Worm (Caenorhabditis elegans): ENCODE data around the gene raga-1.
A peak's percentile ranks its signal among the peaks of the same experiment; 100 is the strongest.

raga-1 gene

DNA sequence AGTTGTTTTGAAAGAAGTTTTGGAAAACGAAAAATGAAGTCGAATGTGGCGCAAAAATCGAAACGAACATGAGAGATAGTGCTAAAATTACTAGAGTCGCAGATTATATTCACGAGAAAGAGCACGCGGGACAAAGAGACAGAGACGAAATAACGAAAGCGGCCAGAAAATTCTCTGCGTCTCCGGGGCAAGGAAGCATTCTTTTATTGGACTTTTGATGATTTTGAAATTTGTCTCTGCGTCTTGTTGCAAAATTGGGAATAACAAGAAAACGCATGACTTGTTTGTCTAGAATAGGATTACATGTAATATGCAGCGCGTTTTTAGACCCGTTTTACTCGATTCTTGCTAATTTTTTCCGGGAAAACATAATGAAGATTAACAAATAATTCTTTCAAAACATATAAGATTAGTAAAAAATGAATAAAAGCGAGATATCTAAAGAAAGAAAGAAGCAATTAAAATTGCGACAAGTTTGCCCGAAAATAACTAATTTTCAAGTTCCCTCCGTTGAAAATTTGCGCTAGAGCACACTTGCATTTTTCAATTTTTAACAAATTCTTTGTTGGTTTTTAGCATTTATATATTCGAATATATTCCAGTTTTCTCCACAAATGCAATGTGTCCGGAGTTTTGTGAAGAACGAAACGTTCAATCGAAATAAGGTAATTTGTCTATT is 46.9 kb downstream of the raga-1 start, which contains the start of the genes B0491.6 and pigm-1:
B0491.6 (minus strand) TSS at position 466 of the 679 bp plus-strand sequence.
pigm-1 (plus strand) TSS at position 568 of the 679 bp plus-strand sequence.
- TF ChIP-seq ztf-26 (tag; optimal IDR thresholded peaks at IDR 0.05) (no peak), F57C9.4 (tag; optimal IDR thresholded peaks at IDR 0.05) (no peak), Y53F4B.3 (GFP tag; IDR thresholded peaks at IDR 0.05) (no peak), athp-1 (tag; optimal IDR thresholded peaks at IDR 0.05) (no peak), F49E8.2 (tag; optimal IDR thresholded peaks at IDR 0.05; ENCODE audit: insufficient read depth) (no peak), tbp1 (GFP tag; optimal IDR thresholded peaks at IDR 0.05) (peak; percentile 30), him-1 (tag; optimal IDR thresholded peaks at IDR 0.05) (no peak), rpc-1 (optimal IDR thresholded peaks at IDR 0.05) (no peak), rpc-1 (tag; optimal IDR thresholded peaks at IDR 0.05) (no peak), pbrm-1 (GFP tag; IDR thresholded peaks at IDR 0.05) (0 out of 2 replicates have a peak, but pooled peaks have one; percentile 16), B0035.1 (tag; optimal IDR thresholded peaks at IDR 0.05) (no peak), hmg-1.2 (GFP tag; IDR thresholded peaks at IDR 0.05) (peak; percentile 94), ceh-27 (GFP tag; optimal IDR thresholded peaks at IDR 0.05) (peak; percentile 16), lin-35 (GFP tag; optimal IDR thresholded peaks at IDR 0.05) (peak in 2 of 3 experiments; percentile 38 to 63), cebp-1 (GFP tag; IDR thresholded peaks at IDR 0.05) (peak; percentile 62; the same call in 1 of the 2 replicates), cebp-1 (tag; optimal IDR thresholded peaks at IDR 0.05) (peak; percentile 91), snpc-4 (GFP tag; optimal IDR thresholded peaks at IDR 0.05) (peak; percentile 12), snpc-4 (tag; optimal IDR thresholded peaks at IDR 0.05) (peak in 3 of 4 experiments; percentile 19 to 53 (median 50)), Y56A3A.18 (GFP tag; IDR thresholded peaks at IDR 0.05) (no peak), T07F8.4 (tag; optimal IDR thresholded peaks at IDR 0.05) (no peak), ceh-100 (GFP tag; IDR thresholded peaks at IDR 0.05) (no peak), repo-1 (tag; optimal IDR thresholded peaks at IDR 0.05) (no peak), efl-1 (GFP tag; optimal IDR thresholded peaks at IDR 0.05) (peak; percentile 72), T26A5.8 (tag; optimal IDR thresholded peaks at IDR 0.05) (no peak), sptf-2 (GFP tag; optimal IDR thresholded peaks at IDR 0.05) (no peak), ceh-58 (GFP tag; IDR thresholded peaks at IDR 0.05) (no peak), dpff-1 (tag; optimal IDR thresholded peaks at IDR 0.05) (no peak), dpl-1 (GFP tag; optimal IDR thresholded peaks at IDR 0.05) (no peak), ztf-18 (tag; optimal IDR thresholded peaks at IDR 0.05) (peak; percentile 77), lag-1 (GFP tag; IDR thresholded peaks at IDR 0.05) (no peak), hrde-1 (tag; optimal IDR thresholded peaks at IDR 0.05; ENCODE audit: borderline replicate concordance) (no peak), ZK185.1 (tag; optimal IDR thresholded peaks at IDR 0.05; ENCODE audit: poor library complexity, severe bottlenecking) (peak; percentile 22), hmg-20 (GFP tag; IDR thresholded peaks at IDR 0.05) (no peak), Y53G8AR.9 (GFP tag; conservative IDR thresholded peaks at IDR 0.05) (no peak), F37B4.10 (GFP tag; IDR thresholded peaks at IDR 0.05) (no peak), nhr-90 (tag; optimal IDR thresholded peaks at IDR 0.05) (no peak), aptf-3 (GFP tag; IDR thresholded peaks at IDR 0.05) (no peak), Y67H2A.10 (GFP tag; conservative IDR thresholded peaks at IDR 0.05) (no peak), madf-10 (tag; optimal IDR thresholded peaks at IDR 0.05) (peak; percentile 6), ztf-6 (GFP tag; IDR thresholded peaks at IDR 0.05) (no peak), ama-1 (optimal IDR thresholded peaks at IDR 0.05) (no peak), ama-1 (GFP tag; optimal IDR thresholded peaks at IDR 0.05) (no peak), lir-1 (GFP tag; conservative IDR thresholded peaks at IDR 0.05) (0 out of 2 replicates have a peak, but pooled peaks have one; percentile 10), nfya-1 (tag; optimal IDR thresholded peaks at IDR 0.05; ENCODE audit: borderline replicate concordance, insufficient read depth) (no peak), ceh-40 (GFP tag; IDR thresholded peaks at IDR 0.05) (no peak), cebp-2 (GFP tag; IDR thresholded peaks at IDR 0.05) (no peak), zfh-2 (GFP tag; conservative IDR thresholded peaks at IDR 0.05) (no peak; the same call in 1 of the 2 replicates), nfya-2 (GFP tag; IDR thresholded peaks at IDR 0.05) (no peak), hlh-12 (tag; optimal IDR thresholded peaks at IDR 0.05) (no peak)

Data from whole organism, young adult.